Worm (Caenorhabditis elegans) whole organism, L3 larva: ENCODE results near the gene K02C4.2.

ENCODE experiments used
- R02D3.7 ChIP-seq: fragments of 150-350 bp; optimal IDR thresholded peaks from 2 replicates; lab custom pipeline; 2014; ENCODE audit warnings: missing biosample characterization, missing genetic modification characterization
- ZK546.5 ChIP-seq: sonication (generic microtip); optimal IDR thresholded peaks from 2 replicates; lab custom pipeline; 2017; ENCODE audit warnings: missing biosample characterization, missing genetic modification characterization
- aly-2 ChIP-seq: fragments of 150-350 bp; optimal IDR thresholded peaks from 2 replicates; lab custom pipeline; 2014; ENCODE audit warnings: missing biosample characterization, missing genetic modification characterization
- ama-1 ChIP-seq: fragments of 150-350 bp; optimal IDR thresholded peaks from 2 replicates; lab custom pipeline; 2018
- ceh-16 ChIP-seq: sonication (generic microtip); optimal IDR thresholded peaks from 2 replicates; lab custom pipeline; 2017; ENCODE audit warnings: missing biosample characterization, missing genetic modification characterization
- ceh-28 ChIP-seq: fragments of 150-350 bp; optimal IDR thresholded peaks from 2 replicates; lab custom pipeline; 2014; ENCODE audit warnings: missing biosample characterization, missing genetic modification reagents, missing genetic modification characterization
- ceh-82 ChIP-seq: fragments of 150-350 bp; optimal IDR thresholded peaks from 2 replicates; lab custom pipeline; 2014; ENCODE audit warnings: missing biosample characterization, missing genetic modification characterization
- ceh-9 ChIP-seq: sonication (generic microtip); optimal IDR thresholded peaks from 2 replicates; lab custom pipeline; 2018; ENCODE audit warnings: missing biosample characterization, missing genetic modification characterization
- egl-27 ChIP-seq: sonication (generic microtip); optimal IDR thresholded peaks from 4 replicates; lab custom pipeline; 2017; ENCODE audit warnings: missing biosample characterization, missing genetic modification reagents, missing genetic modification characterization
- egl-5 ChIP-seq: fragments of 150-350 bp; optimal IDR thresholded peaks from 2 replicates; lab custom pipeline; 2017; ENCODE audit warnings: missing biosample characterization, missing genetic modification reagents, missing genetic modification characterization, inconsistent platforms
- elt-1 ChIP-seq: fragments of 150-350 bp; optimal IDR thresholded peaks from 2 replicates; lab custom pipeline; 2014; ENCODE audit warnings: missing biosample characterization, missing genetic modification characterization
- elt-2 ChIP-seq: sonication (generic microtip); optimal IDR thresholded peaks from 2 replicates; lab custom pipeline; 2016; ENCODE audit warnings: missing genetic modification reagents, mild to moderate bottlenecking, missing genetic modification characterization, missing compliant biosample characterization
- elt-3 ChIP-seq, 3 experiments: fragments of 150-350 bp in 1 of 3; sonication (generic microtip) in 2 of 3; optimal IDR thresholded peaks; 2 replicates in 2 of 3; 4 replicates in 1 of 3; lab custom pipeline; 2014 to 2017; ENCODE audit warnings: missing biosample characterization in 3 of 3, missing genetic modification characterization in 3 of 3
- eor-1 ChIP-seq, 2 experiments: fragments of 150-350 bp; optimal IDR thresholded peaks; 2 replicates each; lab custom pipeline; 2014 to 2018; ENCODE audit warnings: missing biosample characterization in 2 of 2, missing genetic modification characterization in 2 of 2
- fkh-2 ChIP-seq: fragments of 150-350 bp; optimal IDR thresholded peaks from 2 replicates; lab custom pipeline; 2014; ENCODE audit warnings: missing biosample characterization, missing genetic modification reagents, missing genetic modification characterization
- fos-1 ChIP-seq: fragments of 150-350 bp; optimal IDR thresholded peaks from 2 replicates; lab custom pipeline; 2014; ENCODE audit warnings: missing biosample characterization, missing genetic modification characterization
- hmg-11 ChIP-seq: sonication (generic microtip); optimal IDR thresholded peaks from 2 replicates; lab custom pipeline; 2016; ENCODE audit warnings: missing genetic modification characterization, missing compliant biosample characterization
- jun-1 ChIP-seq: fragments of 150-350 bp; optimal IDR thresholded peaks from 2 replicates; lab custom pipeline; 2014; ENCODE audit warnings: missing biosample characterization, missing genetic modification reagents, missing genetic modification characterization
- lin-15B ChIP-seq: fragments of 150-350 bp; optimal IDR thresholded peaks from 2 replicates; lab custom pipeline; 2014; ENCODE audit warnings: missing biosample characterization, missing genetic modification characterization
- lin-39 ChIP-seq: fragments of 150-350 bp; optimal IDR thresholded peaks from 2 replicates; lab custom pipeline; 2018; ENCODE audit warnings: missing biosample characterization, missing genetic modification reagents, missing genetic modification characterization
- lsy-12 ChIP-seq: sonication (generic microtip); optimal IDR thresholded peaks from 2 replicates; lab custom pipeline; 2016; ENCODE audit warnings: mild to moderate bottlenecking, missing genetic modification characterization, missing compliant biosample characterization
- mdl-1 ChIP-seq: fragments of 150-350 bp; optimal IDR thresholded peaks from 2 replicates; lab custom pipeline; 2014; ENCODE audit warnings: missing biosample characterization, missing genetic modification characterization
- mml-1 ChIP-seq: fragments of 150-350 bp; sonication (generic microtip); optimal IDR thresholded peaks from 3 replicates; lab custom pipeline; 2014; ENCODE audit warnings: missing biosample characterization, missing genetic modification characterization
- nfya-1 ChIP-seq: sonication (generic microtip); optimal IDR thresholded peaks from 2 replicates; lab custom pipeline; 2017; ENCODE audit warnings: missing genetic modification characterization, mild to moderate bottlenecking, missing compliant biosample characterization, antibody characterized with exemption, moderate library complexity; ENCODE audit not compliant: insufficient read depth
- nhr-11 ChIP-seq: fragments of 150-350 bp; optimal IDR thresholded peaks from 2 replicates; lab custom pipeline; 2014; ENCODE audit warnings: missing biosample characterization, missing genetic modification characterization
- nhr-12 ChIP-seq: fragments of 150-350 bp; optimal IDR thresholded peaks from 2 replicates; lab custom pipeline; 2014; ENCODE audit warnings: missing biosample characterization, missing genetic modification characterization
- nhr-23 ChIP-seq: fragments of 150-350 bp; optimal IDR thresholded peaks from 2 replicates; lab custom pipeline; 2014; ENCODE audit warnings: missing biosample characterization, missing genetic modification reagents, missing genetic modification characterization
- nhr-237 ChIP-seq: fragments of 150-350 bp; optimal IDR thresholded peaks from 2 replicates; lab custom pipeline; 2014; ENCODE audit warnings: missing biosample characterization, missing genetic modification characterization
- nhr-25 ChIP-seq: sonication (generic microtip); optimal IDR thresholded peaks from 2 replicates; lab custom pipeline; 2017; ENCODE audit warnings: missing biosample characterization, missing genetic modification characterization
- nhr-28 ChIP-seq: fragments of 150-350 bp; optimal IDR thresholded peaks from 2 replicates; lab custom pipeline; 2014; ENCODE audit warnings: missing biosample characterization, missing genetic modification characterization
- nhr-43 ChIP-seq: sonication (generic microtip); optimal IDR thresholded peaks from 2 replicates; lab custom pipeline; 2016; ENCODE audit warnings: mild to moderate bottlenecking, missing genetic modification characterization, missing compliant biosample characterization; ENCODE audit not compliant: poor library complexity, severe bottlenecking
- nhr-67 ChIP-seq: fragments of 150-350 bp; optimal IDR thresholded peaks from 2 replicates; lab custom pipeline; 2014; ENCODE audit warnings: missing biosample characterization, missing genetic modification characterization
- nhr-76 ChIP-seq: fragments of 150-350 bp; sonication (generic microtip); optimal IDR thresholded peaks from 5 replicates; lab custom pipeline; 2014; ENCODE audit warnings: missing biosample characterization, missing genetic modification characterization
- nhr-77 ChIP-seq: fragments of 150-350 bp; optimal IDR thresholded peaks from 2 replicates; lab custom pipeline; 2014; ENCODE audit warnings: missing biosample characterization, missing genetic modification characterization
- pha-4 ChIP-seq: fragments of 150-350 bp; optimal IDR thresholded peaks from 2 replicates; lab custom pipeline; 2014; ENCODE audit warnings: missing biosample characterization, missing genetic modification reagents, missing genetic modification characterization
- pqm-1 ChIP-seq: fragments of 150-350 bp; optimal IDR thresholded peaks from 2 replicates; lab custom pipeline; 2017; ENCODE audit warnings: missing biosample characterization, missing genetic modification characterization, inconsistent platforms
- sea-2 ChIP-seq: fragments of 150-350 bp; sonication (generic microtip); optimal IDR thresholded peaks from 4 replicates; lab custom pipeline; 2014; ENCODE audit warnings: missing biosample characterization, missing genetic modification reagents, missing genetic modification characterization
- skn-1 ChIP-seq: fragments of 150-350 bp; optimal IDR thresholded peaks from 2 replicates; lab custom pipeline; 2014; ENCODE audit warnings: missing biosample characterization, missing genetic modification characterization
- snpc-4 ChIP-seq: fragments of 150-350 bp; optimal IDR thresholded peaks from 2 replicates; lab custom pipeline; 2014; ENCODE audit warnings: missing biosample characterization, missing genetic modification characterization
- tbx-2 ChIP-seq: sonication (generic microtip); optimal IDR thresholded peaks from 2 replicates; lab custom pipeline; 2016; ENCODE audit warnings: mild to moderate bottlenecking, missing genetic modification characterization, missing compliant biosample characterization
- unc-39 ChIP-seq: sonication (generic microtip); optimal IDR thresholded peaks from 4 replicates; lab custom pipeline; 2017; ENCODE audit warnings: missing biosample characterization, missing genetic modification characterization
- unc-62 ChIP-seq: fragments of 150-350 bp; sonication (generic microtip); optimal IDR thresholded peaks from 4 replicates; lab custom pipeline; 2014; ENCODE audit warnings: missing biosample characterization, missing genetic modification reagents, missing genetic modification characterization
- zag-1 ChIP-seq: fragments of 150-350 bp; optimal IDR thresholded peaks from 2 replicates; lab custom pipeline; 2014; ENCODE audit warnings: missing biosample characterization, missing genetic modification characterization
- ztf-11 ChIP-seq: fragments of 150-350 bp; optimal IDR thresholded peaks from 2 replicates; lab custom pipeline; 2014; ENCODE audit warnings: missing biosample characterization, missing genetic modification characterization
- ztf-4 ChIP-seq: fragments of 150-350 bp; optimal IDR thresholded peaks from 2 replicates; lab custom pipeline; 2014; ENCODE audit warnings: missing biosample characterization, missing genetic modification characterization

K02C4.2 gene

DNA sequence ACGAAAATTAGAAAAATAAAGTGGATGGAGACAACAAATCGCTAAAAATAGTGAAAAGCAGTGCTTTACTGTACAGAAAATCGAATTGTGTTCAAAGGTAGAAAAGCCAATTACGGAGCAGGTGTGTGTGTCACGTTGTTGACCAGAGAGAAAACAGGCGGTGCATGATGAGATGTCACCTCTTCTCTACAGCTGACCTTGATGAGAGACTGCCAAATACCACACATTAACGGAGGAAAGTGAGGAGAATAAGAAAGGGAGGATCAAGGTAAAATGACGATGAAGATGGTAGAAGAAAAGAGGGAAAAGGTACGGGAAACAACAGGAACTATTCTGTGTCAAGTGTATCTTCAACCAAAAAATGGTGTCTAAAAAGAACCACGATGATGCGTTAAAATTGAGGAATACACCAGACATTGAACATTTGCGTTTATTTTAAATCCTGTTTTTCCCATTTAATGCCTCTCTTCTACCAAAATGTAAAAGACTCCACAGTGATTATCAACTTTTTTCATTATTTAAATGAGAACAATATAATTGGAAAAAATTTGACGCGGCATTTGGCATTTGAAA lies 23.7 kb downstream of the K02C4.2 start:
- TF ChIP-seq egl-27 (tag; lab: Kevin White, UChicago) (no peak), nhr-23 (peak; percentile 23), nhr-25 (tag; lab: Kevin White, UChicago) (peak; percentile 66)
- TF ChIP-seq, all 47 proteins: peak for 2

DNA sequence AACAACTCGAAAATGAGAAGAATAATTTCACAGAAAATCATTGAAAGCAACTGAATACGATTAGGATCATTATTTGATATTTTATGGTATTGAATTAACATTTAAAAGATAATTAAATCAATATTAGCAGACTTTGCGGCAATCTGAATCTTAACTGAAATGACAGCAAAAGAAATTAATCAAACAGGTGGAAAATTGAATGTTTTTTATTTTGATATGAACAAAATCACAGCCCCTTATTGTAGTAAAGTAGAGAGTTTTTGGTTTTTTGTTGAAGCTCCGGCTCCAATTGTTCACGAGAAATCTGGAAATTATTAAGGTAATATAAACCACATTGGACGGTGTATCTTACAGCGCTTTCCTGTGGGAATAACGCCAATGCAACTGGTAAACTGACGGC lies 26.5 kb downstream of the K02C4.2 start, which contains the start of gene sre-2:
TSS of gene sre-2 (minus strand) at position 101 of the 400 bp plus-strand sequence.
- TF ChIP-seq hmg-11: no peak
- TF ChIP-seq unc-62: no peak
- no peak for TF ChIP-seq fos-1 (tag; lab: Kevin White, UChicago)
- TF ChIP-seq nhr-77 (tag; lab: Kevin White, UChicago): no peak
- TF ChIP-seq, all 47 proteins: peak for 0

DNA sequence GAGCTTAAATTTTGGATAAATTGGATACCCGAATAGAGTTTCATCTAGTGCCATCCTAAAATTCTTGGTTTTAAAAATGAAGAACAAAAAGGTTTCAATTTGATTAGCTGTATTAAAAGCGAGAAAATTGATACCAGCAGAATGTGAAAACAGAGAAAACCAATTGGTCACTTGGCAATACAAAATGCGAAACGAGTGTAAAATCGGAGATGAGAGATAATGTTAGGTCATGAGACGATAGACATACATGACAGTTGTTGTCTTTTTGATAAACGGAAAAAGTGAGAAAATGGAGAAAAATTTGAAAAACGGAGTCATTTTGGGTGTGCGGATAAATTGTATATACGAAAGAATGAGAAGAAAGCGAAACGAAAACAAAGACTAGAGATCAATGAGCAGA lies 29.4 kb downstream of the K02C4.2 start, which contains the start of gene sfxn-5:
TSS of gene sfxn-5 (minus strand) at position 55 of the 400 bp plus-strand sequence.
- TF ChIP-seq elt-2 (tag; lab: Kevin White, UChicago) (peak; percentile 17), nfya-1 (tag; lab: Kevin White, UChicago) (peak; percentile 33), unc-39 (tag; lab: Kevin White, UChicago) (no peak)

DNA sequence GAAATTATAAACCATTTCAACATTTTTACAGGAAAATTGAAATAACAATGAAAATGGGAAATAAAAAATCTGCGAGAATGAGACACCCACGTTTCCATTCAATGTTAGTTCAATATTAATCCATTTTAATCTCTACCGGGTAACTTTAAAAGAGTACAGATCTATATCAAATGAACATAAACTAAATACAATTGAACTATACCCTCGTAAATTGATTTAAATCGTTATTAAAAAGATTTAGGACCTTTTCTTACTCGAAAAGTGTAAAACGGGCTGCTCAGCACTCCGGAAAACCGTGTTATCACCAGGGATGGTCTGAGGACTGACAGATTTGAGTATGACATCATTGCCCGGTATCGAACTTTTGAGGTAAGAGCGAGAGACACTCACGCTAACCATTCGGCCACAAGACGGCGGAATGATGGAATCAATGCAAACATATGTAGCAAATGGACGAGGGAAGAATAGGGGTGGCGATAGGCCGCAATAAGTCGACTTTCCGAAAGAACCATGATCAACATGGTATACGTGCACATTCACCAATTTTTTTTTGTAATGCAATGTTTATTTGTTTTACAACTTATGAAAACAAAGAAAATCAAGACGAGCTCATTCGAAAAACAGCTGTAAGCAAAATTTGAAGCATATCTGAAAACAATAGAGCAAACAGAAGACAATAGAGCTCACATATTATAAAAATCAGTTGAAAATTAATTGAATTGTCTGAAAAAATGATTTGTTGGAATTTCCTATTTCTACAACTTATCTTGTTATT lies 31.5 kb downstream of the K02C4.2 start, which contains the start of the genes chst-1 and C41C4.9:
TSS of gene chst-1 (minus strand) at position 51 of the 775 bp plus-strand sequence.
TSS of gene C41C4.9 (plus strand) at position 725 of the 775 bp plus-strand sequence.
- TF ChIP-seq sea-2: no peak
- no peak for TF ChIP-seq nhr-67
- TF ChIP-seq nhr-12 (tag; lab: Kevin White, UChicago): no peak
- TF ChIP-seq ceh-82: no peak
- no peak for TF ChIP-seq ztf-4
- TF ChIP-seq nhr-23: no peak
- no peak for TF ChIP-seq fos-1 (tag; lab: Kevin White, UChicago)
- TF ChIP-seq zag-1 (tag; lab: Kevin White, UChicago): no peak
- no peak for TF ChIP-seq jun-1 (tag; lab: Kevin White, UChicago)
- TF ChIP-seq nhr-11 (tag; lab: Kevin White, UChicago): no peak
- peak; percentile 21 for TF ChIP-seq R02D3.7 (tag; lab: Kevin White, UChicago)
- no peak for TF ChIP-seq pqm-1 (tag; lab: Kevin White, UChicago)
- TF ChIP-seq egl-27 (tag; lab: Kevin White, UChicago): no peak
- peak; percentile 76 for TF ChIP-seq lsy-12 (tag; lab: Kevin White, UChicago)
- TF ChIP-seq eor-1 (tag; optimal IDR thresholded peaks at IDR 0.05; lab: Kevin White, UChicago): no peak
- TF ChIP-seq elt-2 (tag; lab: Kevin White, UChicago): peak; percentile 60
- TF ChIP-seq ama-1 (lab: Kevin White, UChicago): peak; percentile 6
- no peak for TF ChIP-seq nhr-28 (tag; lab: Kevin White, UChicago)
- peak in 1 of 3 experiments; percentile 79 for TF ChIP-seq elt-3 (tag; optimal IDR thresholded peaks at IDR 0.05; lab: Kevin White, UChicago)
- TF ChIP-seq pha-4 (tag; lab: Kevin White, UChicago): no peak
- TF ChIP-seq fkh-2 (tag; lab: Kevin White, UChicago): no peak
- TF ChIP-seq nhr-76 (tag; lab: Kevin White, UChicago): no peak
- no peak for TF ChIP-seq mml-1 (tag; lab: Kevin White, UChicago)
- peak; percentile 52 for TF ChIP-seq nfya-1 (tag; lab: Kevin White, UChicago)
- peak; percentile 61 for TF ChIP-seq tbx-2
- TF ChIP-seq ZK546.5: no peak
- TF ChIP-seq elt-1 (tag; lab: Kevin White, UChicago): no peak
- TF ChIP-seq ceh-28: no peak
- no peak for TF ChIP-seq hmg-11
- no peak for TF ChIP-seq unc-39 (tag; lab: Kevin White, UChicago)
- peak; percentile 83 for TF ChIP-seq nhr-43
- no peak for TF ChIP-seq ceh-9 (tag; lab: Kevin White, UChicago)
- no peak for TF ChIP-seq unc-62
- TF ChIP-seq aly-2 (tag; lab: Kevin White, UChicago): no peak
- peak; percentile 22 for TF ChIP-seq ceh-16 (tag; lab: Kevin White, UChicago)
- TF ChIP-seq lin-15B (tag; lab: Kevin White, UChicago): no peak
- TF ChIP-seq ztf-11 (tag; lab: Kevin White, UChicago): no peak
- TF ChIP-seq snpc-4 (tag; lab: Kevin White, UChicago): no peak
- TF ChIP-seq skn-1 (tag; lab: Kevin White, UChicago): peak; percentile 47
- TF ChIP-seq lin-39 (tag; lab: Kevin White, UChicago): peak; percentile 55
- TF ChIP-seq nhr-77 (tag; lab: Kevin White, UChicago): peak; percentile 83
- TF ChIP-seq nhr-237 (tag; lab: Kevin White, UChicago): no peak
- peak; percentile 0 for TF ChIP-seq egl-5 (tag; lab: Kevin White, UChicago)
- TF ChIP-seq mdl-1 (tag; lab: Kevin White, UChicago): no peak
